Worm (Caenorhabditis elegans) whole organism, dauer: ENCODE measurements around the gene otpl-6.
"Not testable (repeated sequence)": the region's sequence is repeated elsewhere in the genome, so short reads cannot be mapped to it uniquely, and the experiment has no call there.

ENCODE experiments used
- unc-62 ChIP-seq: sonication (generic microtip); optimal IDR thresholded peaks from 2 replicates; lab custom pipeline; 2017; ENCODE audit warnings: missing biosample characterization, missing genetic modification reagents, missing genetic modification characterization

Gene otpl-6

ce11 chrV:8525774-8526173, at the start of gene otpl-6:
Gene otpl-6 (plus strand): TSS chrV:8526074.
- no peak for TF ChIP-seq unc-62

DNA sequence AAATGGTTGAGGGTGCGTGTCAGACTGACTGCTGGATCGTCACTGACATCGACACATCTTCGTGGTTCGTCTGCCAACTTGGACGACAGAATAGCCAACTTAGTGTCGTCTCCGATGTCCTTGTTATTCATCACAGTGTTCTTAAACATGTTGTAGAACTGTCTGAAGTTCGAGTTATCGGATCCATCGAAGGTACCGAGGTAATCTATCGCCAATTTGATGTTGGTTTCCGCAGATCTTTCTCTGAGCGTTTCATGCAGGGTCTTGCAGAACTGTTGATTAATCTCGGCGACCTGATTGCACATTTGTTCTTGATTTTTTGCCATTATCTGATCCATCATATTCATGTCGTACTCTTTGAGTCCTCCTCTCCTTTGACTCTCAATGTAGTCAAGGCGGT, 44.6 kb upstream of the otpl-6 start:
- TF ChIP-seq unc-62 = no peak

- no peak for TF ChIP-seq unc-62
Measured at ce11 chrV:8494260-8494939, 31.5 kb upstream of the otpl-6 start, which contains the start of gene pxn-1. Gene pxn-1 (plus strand): TSS chrV:8494889.

DNA sequence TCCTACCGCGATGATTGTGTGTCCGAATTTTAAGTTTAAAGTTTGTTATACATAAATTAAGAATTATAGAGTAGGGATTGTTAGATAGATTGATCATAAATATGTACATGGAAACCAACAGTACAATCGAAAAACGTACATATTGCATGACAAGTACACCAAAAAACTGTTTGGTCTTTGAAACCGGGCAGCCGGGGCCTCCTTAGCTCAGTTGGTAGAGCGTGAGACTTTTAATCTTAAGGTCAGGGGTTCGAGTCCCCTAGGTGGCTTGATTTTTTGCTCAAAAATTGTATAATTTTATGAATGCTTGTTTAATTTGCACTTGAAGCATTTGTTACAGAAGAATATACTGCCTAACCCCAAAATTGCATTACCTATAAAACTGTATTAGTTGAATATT, 30.8 kb upstream of the otpl-6 start:
- no peak for TF ChIP-seq unc-62

DNA sequence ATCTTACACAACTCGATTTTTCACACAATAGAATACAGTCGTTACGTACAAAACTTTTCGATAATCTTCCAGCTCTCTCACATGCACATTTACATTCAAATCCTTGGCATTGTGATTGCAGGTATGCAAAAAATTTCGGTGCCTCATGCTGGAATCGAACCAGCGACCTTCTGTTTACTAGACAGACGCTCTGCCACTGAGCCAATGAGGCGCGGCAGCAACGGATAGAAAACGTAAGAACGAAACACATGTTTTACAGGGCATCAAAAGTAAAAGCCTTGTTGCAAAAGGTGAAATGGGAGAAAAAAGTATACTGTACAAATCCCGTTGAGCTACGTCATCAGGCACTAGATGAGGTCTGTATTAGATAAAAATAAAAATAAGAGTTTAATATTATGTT, 29.9 kb upstream of the otpl-6 start:
- TF ChIP-seq unc-62 = no peak

ce11 chrV:8499407-8499806, 26.5 kb upstream of the otpl-6 start:
- no peak for TF ChIP-seq unc-62

ce11 chrV:8500348-8500747, 25.5 kb upstream of the otpl-6 start:
- TF ChIP-seq unc-62 = no peak

ce11 chrV:8507324-8507723, 18.6 kb upstream of the otpl-6 start, which contains the start of gene ZK994.6:
Gene ZK994.6 (minus strand): TSS chrV:8507424.
- no peak for TF ChIP-seq unc-62

ce11 chrV:8513361-8513760, 12.5 kb upstream of the otpl-6 start, which contains the start of gene F45F2.9:
Gene F45F2.9 (minus strand): TSS chrV:8513461.
- no peak for TF ChIP-seq unc-62

- no peak for TF ChIP-seq unc-62
Measured at ce11 chrV:8516426-8516825, 9.4 kb upstream of the otpl-6 start.

- TF ChIP-seq unc-62 = no peak
Measured at ce11 chrV:8517711-8518110, 8.2 kb upstream of the otpl-6 start.

- TF ChIP-seq unc-62 = no peak
Measured at ce11 chrV:8518283-8518682, 7.6 kb upstream of the otpl-6 start.

ce11 chrV:8518822-8519392, 7.0 kb upstream of the otpl-6 start, which contains the start of gene F45F2.10:
Gene F45F2.10 (minus strand): TSS chrV:8518872.
- TF ChIP-seq unc-62 = no peak

DNA sequence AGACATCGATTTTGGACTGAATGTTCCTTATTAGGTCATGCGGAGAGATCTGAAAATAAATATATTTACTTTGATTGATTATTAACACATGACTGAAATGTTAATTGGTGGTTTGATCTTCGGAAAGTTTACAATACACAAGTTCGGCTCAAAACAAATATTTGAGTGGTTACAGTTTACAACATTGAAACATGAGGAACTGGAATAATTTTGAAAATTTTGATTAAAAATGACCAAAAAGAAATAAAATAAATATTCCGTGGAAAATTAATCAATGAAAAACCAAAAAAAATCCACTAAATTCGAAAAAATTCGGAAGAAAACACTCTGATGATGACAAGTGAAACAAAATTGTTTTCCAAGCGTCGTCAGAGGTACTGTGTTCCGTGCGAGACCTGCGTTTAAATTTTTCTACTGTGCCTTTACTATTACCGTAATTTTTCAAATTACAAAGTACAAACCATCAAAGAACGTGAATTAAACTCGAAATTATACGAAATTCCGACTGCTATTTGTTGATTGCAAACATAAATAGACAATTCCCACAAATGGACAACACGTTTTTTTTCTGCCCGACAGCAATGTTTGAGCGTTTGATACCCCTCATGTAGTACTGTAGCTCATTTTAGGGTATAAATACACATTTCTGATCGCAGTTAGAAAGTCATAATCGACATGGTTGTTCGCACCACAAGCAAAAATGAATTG, 4.9 kb upstream of the otpl-6 start, which contains the start of the genes F45F2.11 and otpl-7:
TSS of gene F45F2.11 (minus strand) at position 51 of the 708 bp plus-strand sequence.
TSS of gene otpl-7 (plus strand) at position 658 of the 708 bp plus-strand sequence.
- TF ChIP-seq unc-62 = no peak

ce11 chrV:8529219-8529618, 3.3 kb downstream of the otpl-6 start, which contains the start of gene otpl-5:
Gene otpl-5 (plus strand): TSS chrV:8529519.
- TF ChIP-seq unc-62 = no peak

ce11 chrV:8533067-8533466, 7.2 kb downstream of the otpl-6 start, which contains the start of the genes his-8 and his-7:
Gene his-8 (minus strand): TSS chrV:8533086.
Gene his-7 (plus strand): TSS chrV:8533379.
- TF ChIP-seq unc-62 = not testable (repeated sequence)

ce11 chrV:8533916-8534315, 8.0 kb downstream of the otpl-6 start:
- TF ChIP-seq unc-62 = no peak
